Fruit fly (Drosophila melanogaster): ENCODE data around the gene Eaf6.

The Eaf6 gene

dm6 chr3L:5603860-5604415, 4.2 kb downstream of the Eaf6 start, which contains the start of gene TM9SF3 (continued):
- TF ChIP-seq pan (optimal IDR thresholded peaks at IDR 0.05) (no peak), pan (GFP tag; optimal IDR thresholded peaks at IDR 0.05 in 1 of 2, IDR thresholded peaks at IDR 0.05 in 1 of 2) (no peak), sens (GFP tag) (peak; percentile 88), CG4282 (GFP tag; optimal IDR thresholded peaks at IDR 0.05) (no peak), MESR4 (GFP tag; optimal IDR thresholded peaks at IDR 0.05) (no peak), al (GFP tag; IDR thresholded peaks at IDR 0.05) (no peak), fru (optimal IDR thresholded peaks at IDR 0.05) (no peak), ci (GFP tag; IDR thresholded peaks at IDR 0.05) (no peak), CG34422 (GFP tag; IDR thresholded peaks at IDR 0.05) (peak; percentile 19; the same call in 1 of the 3 replicates), CG8765 (GFP tag; IDR thresholded peaks at IDR 0.05) (no peak), bab2 (GFP tag; optimal IDR thresholded peaks at IDR 0.05) (no peak), CG42726 (GFP tag; IDR thresholded peaks at IDR 0.05; ENCODE audit: partially characterized antibody) (peak; percentile 81), trem (tag; optimal IDR thresholded peaks at IDR 0.05) (peak; percentile 37), gsb (GFP tag; IDR thresholded peaks at IDR 0.05) (no peak), psq (GFP tag; optimal IDR thresholded peaks at IDR 0.05) (no peak), pros (GFP tag; optimal IDR thresholded peaks at IDR 0.05) (no peak), Camta (GFP tag; optimal IDR thresholded peaks at IDR 0.05) (no peak), CG8281 (tag; optimal IDR thresholded peaks at IDR 0.05) (no peak), cato (GFP tag; optimal IDR thresholded peaks at IDR 0.05; ENCODE audit: borderline replicate concordance) (no peak), gt (GFP tag; IDR thresholded peaks at IDR 0.05) (no peak), CG7963 (GFP tag; IDR thresholded peaks at IDR 0.05; ENCODE audit: partially characterized antibody) (peak; percentile 88), chif (GFP tag; optimal IDR thresholded peaks at IDR 0.05) (no peak), bsh (GFP tag; optimal IDR thresholded peaks at IDR 0.05) (peak in 1 of 2 experiments; percentile 8), NfI (GFP tag; optimal IDR thresholded peaks at IDR 0.05) (no peak), Adf1 (GFP tag; IDR thresholded peaks at IDR 0.05) (no peak), CG2120 (GFP tag; optimal IDR thresholded peaks at IDR 0.05) (peak; percentile 49), CG14710 (tag; optimal IDR thresholded peaks at IDR 0.05) (peak; percentile 68), gem (tag; optimal IDR thresholded peaks at IDR 0.05) (no peak), dati (GFP tag; IDR thresholded peaks at IDR 0.05) (no peak), CG30431 (GFP tag; optimal IDR thresholded peaks at IDR 0.05) (no peak), hb (GFP tag; IDR thresholded peaks at IDR 0.05; ENCODE audit: partially characterized antibody) (peak; percentile 85), CG33213 (GFP tag; optimal IDR thresholded peaks at IDR 0.05) (peak; percentile 33), Neu2 (GFP tag; optimal IDR thresholded peaks at IDR 0.05; ENCODE audit: borderline replicate concordance) (no peak), Pdp1 (GFP tag; optimal IDR thresholded peaks at IDR 0.05) (peak; percentile 1 to 23), CG9797 (GFP tag; optimal IDR thresholded peaks at IDR 0.05) (peak; percentile 3), aop (GFP tag; IDR thresholded peaks at IDR 0.05) (no peak), Chrac-16 (GFP tag; optimal IDR thresholded peaks at IDR 0.05) (no peak), CG9876 (GFP tag; optimal IDR thresholded peaks at IDR 0.05) (no peak), ind (GFP tag; optimal IDR thresholded peaks at IDR 0.05) (no peak), BtbVII (GFP tag; optimal IDR thresholded peaks at IDR 0.05) (no peak), pb (GFP tag; optimal IDR thresholded peaks at IDR 0.05) (no peak), D (optimal IDR thresholded peaks at IDR 0.05) (no peak), D (GFP tag; optimal IDR thresholded peaks at IDR 0.05) (no peak), caup (GFP tag; optimal IDR thresholded peaks at IDR 0.05; ENCODE audit: severe bottlenecking) (no peak), Bgb (GFP tag; IDR thresholded peaks at IDR 0.05; ENCODE audit: partially characterized antibody) (peak; percentile 81), vvl (GFP tag; IDR thresholded peaks at IDR 0.05) (no peak), CG34224 (GFP tag; IDR thresholded peaks at IDR 0.05; ENCODE audit: partially characterized antibody) (peak; percentile 84), dm (GFP tag; optimal IDR thresholded peaks at IDR 0.05) (peak; percentile 2), sim (GFP tag; IDR thresholded peaks at IDR 0.05) (no peak), Myb (GFP tag; optimal IDR thresholded peaks at IDR 0.05) (peak; percentile 8), CG8359 (GFP tag; optimal IDR thresholded peaks at IDR 0.05; ENCODE audit: borderline replicate concordance) (no peak)
